Worm (Caenorhabditis elegans) whole organism, young adult: ENCODE results near the gene spp-8.

Source experiments
- B0261.1 ChIP-seq: sonication (generic microtip); optimal IDR thresholded peaks from 2 replicates; lab custom pipeline; 2016; ENCODE audit warnings: mild to moderate bottlenecking, missing genetic modification characterization, moderate library complexity, missing compliant biosample characterization
- D2030.7 ChIP-seq: fragments of 200-800 bp; sonication (Bioruptor generic); IDR thresholded peaks from 2 replicates; pipeline ENCODE4 v1.3.6; 2022; ENCODE audit warnings: missing genetic modification reagents, missing genetic modification characterization, missing compliant biosample characterization
- F10E7.11 ChIP-seq: sonication (generic microtip); optimal IDR thresholded peaks from 2 replicates; lab custom pipeline; 2017; ENCODE audit warnings: mild to moderate bottlenecking, missing genetic modification characterization, moderate library complexity, missing compliant biosample characterization
- F33H1.4 ChIP-seq: fragments of 200-800 bp; sonication (Bioruptor generic); IDR thresholded peaks from 2 replicates; pipeline ENCODE4 v1.3.6; 2022; ENCODE audit warnings: missing genetic modification reagents, missing genetic modification characterization, missing compliant biosample characterization
- F37B4.10 ChIP-seq: fragments of 200-800 bp; sonication (Bioruptor generic); IDR thresholded peaks from 2 replicates; pipeline ENCODE4 v1.3.6; 2022; ENCODE audit warnings: missing genetic modification characterization, missing compliant biosample characterization
- F52B5.7 ChIP-seq: sonication (generic microtip); optimal IDR thresholded peaks from 2 replicates; lab custom pipeline; 2016; ENCODE audit warnings: mild to moderate bottlenecking, missing genetic modification characterization, missing compliant biosample characterization
- F55B11.4 ChIP-seq: sonication (generic microtip); optimal IDR thresholded peaks from 2 replicates; lab custom pipeline; 2016; ENCODE audit warnings: missing compliant biosample characterization, missing genetic modification characterization, borderline replicate concordance; ENCODE audit not compliant: insufficient read depth
- F57C9.4 ChIP-seq: sonication (generic microtip); optimal IDR thresholded peaks from 2 replicates; lab custom pipeline; 2017; ENCODE audit warnings: mild to moderate bottlenecking, missing genetic modification characterization, missing compliant biosample characterization
- Y67H2A.10 ChIP-seq: fragments of 200-800 bp; sonication (Bioruptor generic); conservative IDR thresholded peaks from 2 replicates; pipeline ENCODE4 v1.3.6; 2022; ENCODE audit warnings: missing genetic modification reagents, missing genetic modification characterization, missing compliant biosample characterization
- Y95B8A.8 ChIP-seq: fragments of 200-800 bp; sonication (Bioruptor generic); IDR thresholded peaks from 2 replicates; pipeline ENCODE4 v1.3.6; 2022; ENCODE audit warnings: missing genetic modification reagents, missing genetic modification characterization, missing compliant biosample characterization
- attf-3 ChIP-seq: fragments of 200-800 bp; sonication (Bioruptor generic); conservative IDR thresholded peaks from 2 replicates; pipeline ENCODE4 v1.3.6; 2022; ENCODE audit warnings: missing genetic modification reagents, missing genetic modification characterization, missing compliant biosample characterization
- attf-5 ChIP-seq: fragments of 200-800 bp; sonication (Bioruptor generic); optimal IDR thresholded peaks from 2 replicates; lab custom pipeline; 2018; ENCODE audit warnings: mild to moderate bottlenecking, missing genetic modification characterization, missing compliant biosample characterization
- attf-6 ChIP-seq: fragments of 200-800 bp; sonication (Bioruptor generic); IDR thresholded peaks from 2 replicates; pipeline ENCODE4 v1.3.6; 2022; ENCODE audit warnings: missing genetic modification reagents, missing genetic modification characterization, missing compliant biosample characterization
- cebp-1 ChIP-seq, 2 experiments: fragments of 200-800 bp in 1 of 2; sonication (Bioruptor generic) in 1 of 2; sonication (generic microtip) in 1 of 2; IDR thresholded peaks in 1 of 2; optimal IDR thresholded peaks in 1 of 2; 2 replicates each; pipeline versions ENCODE4 v1.3.6 to Lab custom; 2017 to 2022; ENCODE audit warnings: missing compliant biosample characterization in 2 of 2, missing genetic modification characterization in 2 of 2, mild to moderate bottlenecking in 1 of 2, missing genetic modification reagents in 1 of 2, moderate library complexity in 1 of 2
- cebp-2 ChIP-seq: fragments of 200-800 bp; sonication (Bioruptor generic); IDR thresholded peaks from 2 replicates; pipeline ENCODE4 v1.3.6; 2022; ENCODE audit warnings: missing genetic modification characterization, missing compliant biosample characterization
- ceh-100 ChIP-seq: fragments of 200-800 bp; sonication (Bioruptor generic); IDR thresholded peaks from 2 replicates; pipeline ENCODE4 v1.3.6; 2022; ENCODE audit warnings: missing genetic modification reagents, missing genetic modification characterization, missing compliant biosample characterization
- ceh-40 ChIP-seq: fragments of 200-800 bp; sonication (Bioruptor generic); IDR thresholded peaks from 2 replicates; pipeline ENCODE4 v1.3.6; 2022; ENCODE audit warnings: missing genetic modification characterization, missing compliant biosample characterization
- ceh-91 ChIP-seq: fragments of 200-800 bp; sonication (Bioruptor generic); IDR thresholded peaks from 2 replicates; pipeline ENCODE4 v1.3.6; 2022; ENCODE audit warnings: missing genetic modification reagents, missing genetic modification characterization, missing compliant biosample characterization
- dox-1 ChIP-seq: fragments of 200-800 bp; sonication (Bioruptor generic); IDR thresholded peaks from 2 replicates; pipeline ENCODE4 v1.3.6; 2022; ENCODE audit warnings: missing genetic modification reagents, missing genetic modification characterization, missing compliant biosample characterization
- ekl-4 ChIP-seq: fragments of 200-800 bp; sonication (Bioruptor generic); IDR thresholded peaks from 2 replicates; pipeline ENCODE4 v1.3.6; 2022; ENCODE audit warnings: missing genetic modification reagents, missing genetic modification characterization, missing compliant biosample characterization
- gei-17 ChIP-seq: fragments of 200-800 bp; sonication (Bioruptor generic); optimal IDR thresholded peaks from 2 replicates; lab custom pipeline; 2018; ENCODE audit warnings: mild to moderate bottlenecking, missing genetic modification characterization, missing compliant biosample characterization
- hlh-12 ChIP-seq: sonication (generic microtip); optimal IDR thresholded peaks from 2 replicates; lab custom pipeline; 2016; ENCODE audit warnings: missing genetic modification characterization, missing compliant biosample characterization
- hmg-20 ChIP-seq: fragments of 200-800 bp; sonication (Bioruptor generic); IDR thresholded peaks from 2 replicates; pipeline ENCODE4 v1.3.6; 2022; ENCODE audit warnings: missing genetic modification reagents, missing genetic modification characterization, missing compliant biosample characterization
- hsf-1 ChIP-seq: fragments of 200-800 bp; sonication (Bioruptor generic); IDR thresholded peaks from 2 replicates; pipeline ENCODE4 v1.3.6; 2022; ENCODE audit warnings: missing genetic modification reagents, missing genetic modification characterization, missing compliant biosample characterization
- let-526 ChIP-seq: fragments of 200-800 bp; sonication (Bioruptor generic); IDR thresholded peaks from 2 replicates; pipeline ENCODE4 v1.3.6; 2022; ENCODE audit warnings: missing genetic modification reagents, missing genetic modification characterization, missing compliant biosample characterization
- lin-54 ChIP-seq: fragments of 200-800 bp; sonication (Bioruptor generic); optimal IDR thresholded peaks from 2 replicates; lab custom pipeline; 2018; ENCODE audit warnings: mild to moderate bottlenecking, missing genetic modification characterization, missing compliant biosample characterization
- lsy-27 ChIP-seq: sonication (generic microtip); optimal IDR thresholded peaks from 2 replicates; lab custom pipeline; 2017; ENCODE audit warnings: missing genetic modification characterization, mild to moderate bottlenecking, missing compliant biosample characterization, antibody characterized with exemption, missing genotype, borderline replicate concordance; ENCODE audit not compliant: insufficient read depth
- madf-10 ChIP-seq: sonication (generic microtip); optimal IDR thresholded peaks from 2 replicates; lab custom pipeline; 2016; ENCODE audit warnings: mild to moderate bottlenecking, missing genetic modification characterization, missing compliant biosample characterization
- madf-3 ChIP-seq: fragments of 200-800 bp; sonication (Bioruptor generic); IDR thresholded peaks from 2 replicates; pipeline ENCODE4 v1.3.6; 2022; ENCODE audit warnings: missing genetic modification reagents, missing genetic modification characterization, missing compliant biosample characterization
- nfya-2 ChIP-seq: fragments of 200-800 bp; sonication (Bioruptor generic); IDR thresholded peaks from 2 replicates; pipeline ENCODE4 v1.3.6; 2022; ENCODE audit warnings: missing genetic modification reagents, missing genetic modification characterization, missing compliant biosample characterization
- nhr-120 ChIP-seq: fragments of 200-800 bp; sonication (Bioruptor generic); IDR thresholded peaks from 2 replicates; pipeline ENCODE4 v1.3.6; 2022; ENCODE audit warnings: missing genetic modification characterization, missing compliant biosample characterization
- nhr-27 ChIP-seq: fragments of 200-800 bp; sonication (Bioruptor generic); optimal IDR thresholded peaks from 2 replicates; lab custom pipeline; 2018; ENCODE audit warnings: mild to moderate bottlenecking, missing genetic modification characterization, moderate library complexity, missing compliant biosample characterization
- nhr-80 ChIP-seq: sonication (generic microtip); optimal IDR thresholded peaks from 2 replicates; lab custom pipeline; 2016; ENCODE audit warnings: missing genetic modification characterization, missing compliant biosample characterization
- nhr-90 ChIP-seq: sonication (generic microtip); optimal IDR thresholded peaks from 2 replicates; lab custom pipeline; 2016; ENCODE audit warnings: missing genotype, mild to moderate bottlenecking, missing genetic modification characterization, missing compliant biosample characterization
- sdz-38 ChIP-seq: sonication (generic microtip); optimal IDR thresholded peaks from 2 replicates; lab custom pipeline; 2016; ENCODE audit warnings: missing genotype, missing genetic modification characterization, missing compliant biosample characterization
- snpc-1.3 ChIP-seq: sonication (generic microtip); optimal IDR thresholded peaks from 2 replicates; lab custom pipeline; 2017; ENCODE audit warnings: missing genetic modification characterization, mild to moderate bottlenecking, missing compliant biosample characterization, antibody characterized with exemption, moderate library complexity, missing genotype, missing genetic modification reagents; ENCODE audit not compliant: insufficient read depth
- snpc-3.4 ChIP-seq: sonication (generic microtip); optimal IDR thresholded peaks from 2 replicates; lab custom pipeline; 2017; ENCODE audit warnings: missing genetic modification characterization, mild to moderate bottlenecking, missing compliant biosample characterization, antibody characterized with exemption, moderate library complexity, missing genotype, missing genetic modification reagents
- tbp1 ChIP-seq: fragments of 200-800 bp; sonication (Bioruptor generic); optimal IDR thresholded peaks from 2 replicates; lab custom pipeline; 2018; ENCODE audit warnings: mild to moderate bottlenecking, missing genetic modification characterization, missing compliant biosample characterization
- unc-62 ChIP-seq: fragments of 150-350 bp; optimal IDR thresholded peaks from 2 replicates; lab custom pipeline; 2014; ENCODE audit warnings: missing biosample characterization, missing genetic modification reagents, missing genetic modification characterization
- zfh-2 ChIP-seq: fragments of 200-800 bp; sonication (Bioruptor generic); conservative IDR thresholded peaks from 2 replicates; pipeline ENCODE4 v1.3.6; 2022; ENCODE audit warnings: missing genetic modification reagents, missing genetic modification characterization, missing compliant biosample characterization
- zim-3 ChIP-seq: sonication (generic microtip); optimal IDR thresholded peaks from 2 replicates; lab custom pipeline; 2017; ENCODE audit warnings: mild to moderate bottlenecking, missing genetic modification characterization, moderate library complexity, missing compliant biosample characterization
- ztf-18 ChIP-seq: sonication (generic microtip); optimal IDR thresholded peaks from 2 replicates; lab custom pipeline; 2016; ENCODE audit warnings: missing genotype, mild to moderate bottlenecking, missing genetic modification characterization, missing compliant biosample characterization

Gene spp-8

ce11 chrIV:8470206-8470605, 11.3 kb upstream of the spp-8 start:
- peak; percentile 95 for TF ChIP-seq hsf-1 (GFP tag; lab: Robert Waterston, UW)
- peak; percentile 52 for TF ChIP-seq F33H1.4 (GFP tag; lab: Robert Waterston, UW)
- 0 out of 2 replicates have a peak, but pooled peaks have one; percentile 42 for TF ChIP-seq dox-1
- TF ChIP-seq, all 124 proteins: peak for 3; not testable (repeated sequence) for 121

ce11 chrIV:8472493-8472892, 9.0 kb upstream of the spp-8 start, which contains the start of gene oat-1:
Gene oat-1 (minus strand): TSS chrIV:8472593.
- TF ChIP-seq F55B11.4 (tag; lab: Kevin White, UChicago) (no peak), unc-62 (GFP tag; lab: Kevin White, UChicago) (no peak), madf-3 (no peak), sdz-38 (tag; lab: Kevin White, UChicago) (no peak), nhr-90 (tag; lab: Kevin White, UChicago) (no peak), nhr-120 (GFP tag; lab: Robert Waterston, UW) (no peak), Y67H2A.10 (GFP tag; lab: Robert Waterston, UW) (no peak), hmg-20 (GFP tag; lab: Robert Waterston, UW) (no peak), attf-6 (GFP tag; lab: Robert Waterston, UW) (no peak), attf-5 (GFP tag; lab: Kevin White, UChicago) (no peak), F10E7.11 (no peak), Y95B8A.8 (GFP tag; lab: Robert Waterston, UW) (no peak), attf-3 (no peak), lsy-27 (no peak), ceh-91 (GFP tag; lab: Robert Waterston, UW) (no peak), B0261.1 (no peak), F52B5.7 (tag; lab: Kevin White, UChicago) (no peak)

- TF ChIP-seq snpc-3.4 (tag; lab: Kevin White, UChicago) (no peak), ceh-40 (GFP tag; lab: Robert Waterston, UW) (no peak), lin-54 (no peak), hlh-12 (tag; lab: Kevin White, UChicago) (no peak), ceh-100 (GFP tag; lab: Robert Waterston, UW) (no peak)
Observed at ce11 chrIV:8473756-8474155, 7.7 kb upstream of the spp-8 start, which contains the start of gene C28C12.11. Gene C28C12.11 (plus strand): TSS chrIV:8474056.

DNA sequence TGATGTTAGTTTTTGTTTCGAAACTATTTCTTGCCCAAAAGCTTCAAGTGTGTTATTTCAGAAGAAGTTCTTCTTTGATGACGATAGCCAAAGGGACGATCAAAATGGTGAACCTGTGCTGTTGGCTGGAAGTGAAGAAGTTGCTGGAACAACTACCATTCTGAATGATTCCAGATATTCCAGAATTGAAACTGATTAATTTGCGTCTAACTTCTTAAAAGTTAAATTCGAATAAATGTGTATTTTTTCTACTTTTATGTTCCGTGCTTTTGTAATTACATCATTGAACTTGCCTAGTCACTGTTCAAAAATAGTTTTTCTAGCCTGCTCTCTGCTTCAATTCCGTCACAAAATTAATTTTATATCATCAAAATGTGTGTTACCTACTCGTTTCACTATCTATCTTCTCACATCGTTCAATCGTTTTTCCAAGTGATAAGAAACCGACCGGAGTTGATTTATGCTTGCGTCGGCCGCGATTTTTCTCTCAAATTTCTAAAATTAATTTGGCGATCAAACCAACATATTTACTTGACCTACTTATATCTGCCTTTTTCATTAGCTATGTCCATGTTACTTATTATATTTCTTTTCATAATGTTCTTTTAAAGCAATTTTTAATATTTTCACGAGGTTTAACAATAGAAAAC, 6.3 kb upstream of the spp-8 start:
- TF ChIP-seq cebp-1 (GFP tag; IDR thresholded peaks at IDR 0.05; lab: Robert Waterston, UW) (no peak), cebp-1 (tag; optimal IDR thresholded peaks at IDR 0.05; lab: Kevin White, UChicago) (no peak), ztf-18 (no peak), sdz-38 (tag; lab: Kevin White, UChicago) (no peak), nhr-27 (tag; lab: Kevin White, UChicago) (no peak), nhr-80 (tag; lab: Kevin White, UChicago) (peak; percentile 86), D2030.7 (no peak)

DNA sequence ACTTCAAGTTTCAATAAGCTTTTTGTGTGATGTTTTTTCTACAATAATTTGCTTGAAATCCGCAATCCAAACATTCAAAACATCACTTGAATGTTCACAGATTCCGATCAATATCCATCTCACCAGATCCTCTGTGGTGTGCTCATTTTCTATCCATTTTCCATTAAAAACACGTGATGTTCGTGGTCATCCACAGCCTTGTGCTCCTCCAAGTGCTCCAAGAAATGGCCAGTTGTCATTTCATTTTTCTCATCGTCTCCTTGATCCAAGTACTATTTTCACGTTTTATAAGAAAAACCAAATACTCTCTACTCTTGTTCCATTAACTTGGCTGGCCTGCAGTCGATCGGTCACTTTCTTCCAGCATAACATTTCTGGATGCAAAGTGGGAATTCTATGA, 5.3 kb upstream of the spp-8 start:
- TF ChIP-seq madf-10 (tag; lab: Kevin White, UChicago) (no peak), tbp1 (no peak), zim-3 (tag; lab: Kevin White, UChicago) (no peak), nhr-27 (tag; lab: Kevin White, UChicago) (no peak), snpc-1.3 (tag; lab: Kevin White, UChicago) (no peak), attf-6 (GFP tag; lab: Robert Waterston, UW) (no peak), gei-17 (GFP tag; lab: Kevin White, UChicago) (no peak), ekl-4 (no peak), F57C9.4 (tag; lab: Kevin White, UChicago) (no peak), nhr-120 (GFP tag; lab: Robert Waterston, UW) (no peak), let-526 (GFP tag; lab: Robert Waterston, UW) (no peak), cebp-2 (GFP tag; lab: Robert Waterston, UW) (no peak), F37B4.10 (GFP tag; lab: Robert Waterston, UW) (no peak), zfh-2 (GFP tag; lab: Robert Waterston, UW) (no peak), Y67H2A.10 (GFP tag; lab: Robert Waterston, UW) (no peak), nfya-2 (GFP tag; lab: Robert Waterston, UW) (no peak)
